Worm (Caenorhabditis elegans) whole organism, midembryonic: Measurements from ENCODE around the gene sma-9.

ENCODE experiments used
- T22C8.4 ChIP-seq: fragments of 200-800 bp; sonication (Bioruptor generic); IDR thresholded peaks from 2 replicates; pipeline ENCODE4 v1.3.6; 2022; ENCODE audit warnings: missing genetic modification characterization, missing compliant biosample characterization
- cog-1 ChIP-seq: sonication (generic microtip); optimal IDR thresholded peaks from 2 replicates; lab custom pipeline; 2016; ENCODE audit warnings: missing genetic modification characterization, missing compliant biosample characterization
- flt-1 ChIP-seq: fragments of 200-800 bp; sonication (Bioruptor generic); IDR thresholded peaks from 2 replicates; pipeline ENCODE4 v1.3.6; 2022; ENCODE audit warnings: missing genetic modification characterization, missing compliant biosample characterization
- klf-2 ChIP-seq: fragments of 200-800 bp; sonication (Bioruptor generic); conservative IDR thresholded peaks from 2 replicates; pipeline ENCODE4 v1.3.6; 2022; ENCODE audit warnings: missing genetic modification reagents, missing genetic modification characterization, missing compliant biosample characterization
- ref-1 ChIP-seq: fragments of 200-800 bp; sonication (Bioruptor generic); conservative IDR thresholded peaks from 2 replicates; pipeline ENCODE4 v1.3.6; 2022; ENCODE audit warnings: missing genetic modification reagents, missing genetic modification characterization, missing compliant biosample characterization
- tab-1 ChIP-seq: fragments of 200-800 bp; sonication (Bioruptor generic); IDR thresholded peaks from 2 replicates; pipeline ENCODE4 v1.3.6; 2022; ENCODE audit warnings: missing genetic modification characterization, missing compliant biosample characterization
- ztf-23 ChIP-seq: fragments of 200-800 bp; sonication (Bioruptor generic); IDR thresholded peaks from 2 replicates; pipeline ENCODE4 v1.3.6; 2022; ENCODE audit warnings: missing genetic modification reagents, missing genetic modification characterization, missing compliant biosample characterization
- ztf-29 ChIP-seq: fragments of 200-800 bp; sonication (Bioruptor generic); IDR thresholded peaks from 2 replicates; pipeline ENCODE4 v1.3.6; 2022; ENCODE audit warnings: missing genetic modification reagents, missing genetic modification characterization, missing compliant biosample characterization

- TF ChIP-seq klf-2 (GFP tag; lab: Robert Waterston, UW) = no peak
- no peak for TF ChIP-seq ref-1 (GFP tag; lab: Robert Waterston, UW)
- TF ChIP-seq T22C8.4 = no peak
- no peak for TF ChIP-seq flt-1 (GFP tag; lab: Robert Waterston, UW)
- TF ChIP-seq ztf-29 (GFP tag; lab: Robert Waterston, UW) = no peak
- TF ChIP-seq tab-1 (GFP tag; lab: Robert Waterston, UW) = no peak
- TF ChIP-seq cog-1 (tag; lab: Kevin White, UChicago) = no peak
- no peak for TF ChIP-seq ztf-23 (GFP tag; lab: Robert Waterston, UW)
These were observed 8.1 kb upstream of the sma-9 start for ce11 chrX:10760958-10761357.
